Worm (Caenorhabditis elegans): ENCODE measurements around the gene gpx-5.

DNA sequence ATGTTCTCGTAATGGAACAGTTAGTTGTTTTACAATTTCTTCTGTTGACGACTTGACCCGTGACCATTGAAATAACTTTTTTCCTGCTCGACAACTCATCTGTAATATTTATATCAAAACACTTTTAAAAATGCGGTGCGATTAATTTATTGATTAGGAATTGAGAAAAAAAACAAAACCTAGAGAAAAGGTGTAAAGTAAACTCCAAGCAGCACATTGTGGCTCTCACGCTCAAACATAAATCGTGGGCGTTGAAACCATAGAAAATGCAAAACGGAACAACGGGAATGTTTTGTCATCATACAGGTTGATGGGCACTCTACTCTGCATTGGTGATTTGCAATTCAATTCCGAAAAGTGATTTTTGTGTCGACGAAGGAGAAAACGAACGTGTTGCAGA, 18.6 kb upstream of the gpx-5 start, which contains the start of gene moc-5:
- no peak for TF ChIP-seq skn-1 (tag; optimal IDR thresholded peaks at IDR 0.05)
- TF ChIP-seq ceh-82 (tag; optimal IDR thresholded peaks at IDR 0.05): no peak
- TF ChIP-seq dpl-1 (GFP tag; optimal IDR thresholded peaks at IDR 0.05): no peak
- no peak for TF ChIP-seq ztf-4 (tag; optimal IDR thresholded peaks at IDR 0.05)
- no peak for TF ChIP-seq unc-62 (GFP tag; optimal IDR thresholded peaks at IDR 0.05)
